Worm (Caenorhabditis elegans) whole organism, L3 larva: ENCODE results near the gene W03A5.6.

Source experiments
- ZK546.5 ChIP-seq: sonication (generic microtip); optimal IDR thresholded peaks from 2 replicates; lab custom pipeline; 2017; ENCODE audit warnings: missing biosample characterization, missing genetic modification characterization
- aly-2 ChIP-seq: fragments of 150-350 bp; optimal IDR thresholded peaks from 2 replicates; lab custom pipeline; 2014; ENCODE audit warnings: missing biosample characterization, missing genetic modification characterization
- ceh-28 ChIP-seq: fragments of 150-350 bp; optimal IDR thresholded peaks from 2 replicates; lab custom pipeline; 2014; ENCODE audit warnings: missing biosample characterization, missing genetic modification reagents, missing genetic modification characterization
- ceh-9 ChIP-seq: sonication (generic microtip); optimal IDR thresholded peaks from 2 replicates; lab custom pipeline; 2018; ENCODE audit warnings: missing biosample characterization, missing genetic modification characterization
- daf-12 ChIP-seq: fragments of 150-350 bp; optimal IDR thresholded peaks from 2 replicates; lab custom pipeline; 2014; ENCODE audit warnings: missing biosample characterization, missing genetic modification reagents, missing genetic modification characterization
- egl-27 ChIP-seq: sonication (generic microtip); optimal IDR thresholded peaks from 4 replicates; lab custom pipeline; 2017; ENCODE audit warnings: missing biosample characterization, missing genetic modification reagents, missing genetic modification characterization
- egl-5 ChIP-seq: fragments of 150-350 bp; optimal IDR thresholded peaks from 2 replicates; lab custom pipeline; 2017; ENCODE audit warnings: missing biosample characterization, missing genetic modification reagents, missing genetic modification characterization, inconsistent platforms
- elt-1 ChIP-seq: fragments of 150-350 bp; optimal IDR thresholded peaks from 2 replicates; lab custom pipeline; 2014; ENCODE audit warnings: missing biosample characterization, missing genetic modification characterization
- elt-3 ChIP-seq, 3 experiments: fragments of 150-350 bp in 1 of 3; sonication (generic microtip) in 2 of 3; optimal IDR thresholded peaks; 2 replicates in 2 of 3; 4 replicates in 1 of 3; lab custom pipeline; 2014 to 2017; ENCODE audit warnings: missing biosample characterization in 3 of 3, missing genetic modification characterization in 3 of 3
- eor-1 ChIP-seq, 2 experiments: fragments of 150-350 bp; optimal IDR thresholded peaks; 2 replicates each; lab custom pipeline; 2014 to 2018; ENCODE audit warnings: missing biosample characterization in 2 of 2, missing genetic modification characterization in 2 of 2
- fkh-10 ChIP-seq: sonication (generic microtip); optimal IDR thresholded peaks from 2 replicates; lab custom pipeline; 2017; ENCODE audit warnings: missing biosample characterization, missing genetic modification reagents, missing genetic modification characterization
- fkh-2 ChIP-seq: fragments of 150-350 bp; optimal IDR thresholded peaks from 2 replicates; lab custom pipeline; 2014; ENCODE audit warnings: missing biosample characterization, missing genetic modification reagents, missing genetic modification characterization
- fos-1 ChIP-seq: fragments of 150-350 bp; optimal IDR thresholded peaks from 2 replicates; lab custom pipeline; 2014; ENCODE audit warnings: missing biosample characterization, missing genetic modification characterization
- hmg-11 ChIP-seq: sonication (generic microtip); optimal IDR thresholded peaks from 2 replicates; lab custom pipeline; 2016; ENCODE audit warnings: missing genetic modification characterization, missing compliant biosample characterization
- jun-1 ChIP-seq: fragments of 150-350 bp; optimal IDR thresholded peaks from 2 replicates; lab custom pipeline; 2014; ENCODE audit warnings: missing biosample characterization, missing genetic modification reagents, missing genetic modification characterization
- lin-15B ChIP-seq: fragments of 150-350 bp; optimal IDR thresholded peaks from 2 replicates; lab custom pipeline; 2014; ENCODE audit warnings: missing biosample characterization, missing genetic modification characterization
- lsy-12 ChIP-seq: sonication (generic microtip); optimal IDR thresholded peaks from 2 replicates; lab custom pipeline; 2016; ENCODE audit warnings: mild to moderate bottlenecking, missing genetic modification characterization, missing compliant biosample characterization
- mml-1 ChIP-seq: fragments of 150-350 bp; sonication (generic microtip); optimal IDR thresholded peaks from 3 replicates; lab custom pipeline; 2014; ENCODE audit warnings: missing biosample characterization, missing genetic modification characterization
- nfya-1 ChIP-seq: sonication (generic microtip); optimal IDR thresholded peaks from 2 replicates; lab custom pipeline; 2017; ENCODE audit warnings: missing genetic modification characterization, mild to moderate bottlenecking, missing compliant biosample characterization, antibody characterized with exemption, moderate library complexity; ENCODE audit not compliant: insufficient read depth
- nhr-11 ChIP-seq: fragments of 150-350 bp; optimal IDR thresholded peaks from 2 replicates; lab custom pipeline; 2014; ENCODE audit warnings: missing biosample characterization, missing genetic modification characterization
- nhr-23 ChIP-seq: fragments of 150-350 bp; optimal IDR thresholded peaks from 2 replicates; lab custom pipeline; 2014; ENCODE audit warnings: missing biosample characterization, missing genetic modification reagents, missing genetic modification characterization
- nhr-237 ChIP-seq: fragments of 150-350 bp; optimal IDR thresholded peaks from 2 replicates; lab custom pipeline; 2014; ENCODE audit warnings: missing biosample characterization, missing genetic modification characterization
- nhr-25 ChIP-seq: sonication (generic microtip); optimal IDR thresholded peaks from 2 replicates; lab custom pipeline; 2017; ENCODE audit warnings: missing biosample characterization, missing genetic modification characterization
- nhr-28 ChIP-seq: fragments of 150-350 bp; optimal IDR thresholded peaks from 2 replicates; lab custom pipeline; 2014; ENCODE audit warnings: missing biosample characterization, missing genetic modification characterization
- nhr-67 ChIP-seq: fragments of 150-350 bp; optimal IDR thresholded peaks from 2 replicates; lab custom pipeline; 2014; ENCODE audit warnings: missing biosample characterization, missing genetic modification characterization
- nhr-77 ChIP-seq: fragments of 150-350 bp; optimal IDR thresholded peaks from 2 replicates; lab custom pipeline; 2014; ENCODE audit warnings: missing biosample characterization, missing genetic modification characterization
- pqm-1 ChIP-seq: fragments of 150-350 bp; optimal IDR thresholded peaks from 2 replicates; lab custom pipeline; 2017; ENCODE audit warnings: missing biosample characterization, missing genetic modification characterization, inconsistent platforms
- sea-2 ChIP-seq: fragments of 150-350 bp; sonication (generic microtip); optimal IDR thresholded peaks from 4 replicates; lab custom pipeline; 2014; ENCODE audit warnings: missing biosample characterization, missing genetic modification reagents, missing genetic modification characterization
- skn-1 ChIP-seq: fragments of 150-350 bp; optimal IDR thresholded peaks from 2 replicates; lab custom pipeline; 2014; ENCODE audit warnings: missing biosample characterization, missing genetic modification characterization
- snpc-4 ChIP-seq: fragments of 150-350 bp; optimal IDR thresholded peaks from 2 replicates; lab custom pipeline; 2014; ENCODE audit warnings: missing biosample characterization, missing genetic modification characterization
- tbx-2 ChIP-seq: sonication (generic microtip); optimal IDR thresholded peaks from 2 replicates; lab custom pipeline; 2016; ENCODE audit warnings: mild to moderate bottlenecking, missing genetic modification characterization, missing compliant biosample characterization
- unc-39 ChIP-seq: sonication (generic microtip); optimal IDR thresholded peaks from 4 replicates; lab custom pipeline; 2017; ENCODE audit warnings: missing biosample characterization, missing genetic modification characterization
- unc-62 ChIP-seq: fragments of 150-350 bp; sonication (generic microtip); optimal IDR thresholded peaks from 4 replicates; lab custom pipeline; 2014; ENCODE audit warnings: missing biosample characterization, missing genetic modification reagents, missing genetic modification characterization
- zag-1 ChIP-seq: fragments of 150-350 bp; optimal IDR thresholded peaks from 2 replicates; lab custom pipeline; 2014; ENCODE audit warnings: missing biosample characterization, missing genetic modification characterization
- ztf-4 ChIP-seq: fragments of 150-350 bp; optimal IDR thresholded peaks from 2 replicates; lab custom pipeline; 2014; ENCODE audit warnings: missing biosample characterization, missing genetic modification characterization

W03A5.6 gene

DNA sequence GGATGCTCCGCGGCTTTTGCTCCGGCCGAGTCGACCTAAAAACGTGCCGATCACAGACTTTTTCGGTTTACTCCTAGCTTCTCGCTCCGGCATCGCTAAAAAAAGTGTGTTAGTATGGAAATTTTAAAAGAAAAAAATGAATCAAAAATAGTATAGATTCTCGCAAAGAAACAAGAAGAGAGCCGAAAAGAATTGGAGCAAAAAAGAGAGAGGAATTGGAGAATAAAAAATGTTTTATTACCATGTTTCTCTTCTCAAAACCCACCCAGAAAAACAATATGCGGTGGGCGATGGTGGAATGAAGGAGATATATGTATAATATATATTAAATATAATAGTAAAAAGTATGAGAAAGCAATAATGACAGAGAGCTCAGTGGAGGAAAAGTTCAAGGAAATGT, at the start of gene W03A5.6:
W03A5.6 (minus strand) TSS at position 101 of the 400 bp plus-strand sequence.
- no peak for TF ChIP-seq nhr-77 (tag; lab: Kevin White, UChicago)
- no peak for TF ChIP-seq aly-2 (tag; lab: Kevin White, UChicago)
- TF ChIP-seq ceh-9 (tag; lab: Kevin White, UChicago) = no peak
- no peak for TF ChIP-seq daf-12 (tag; lab: Kevin White, UChicago)
- no peak for TF ChIP-seq nhr-11 (tag; lab: Kevin White, UChicago)
- no peak for TF ChIP-seq unc-62
- TF ChIP-seq fkh-2 = no peak
- TF ChIP-seq eor-1 (tag; optimal IDR thresholded peaks at IDR 0.05; lab: Kevin White, UChicago) = no peak
- TF ChIP-seq tbx-2 = no peak
- no peak for TF ChIP-seq unc-39 (tag; lab: Kevin White, UChicago)
- TF ChIP-seq jun-1 (tag; lab: Kevin White, UChicago) = no peak
- TF ChIP-seq nhr-67 (tag; lab: Kevin White, UChicago) = no peak
- no peak for TF ChIP-seq egl-5 (tag; lab: Kevin White, UChicago)
- TF ChIP-seq snpc-4 = no peak
- TF ChIP-seq elt-3 (tag; optimal IDR thresholded peaks at IDR 0.05; lab: Kevin White, UChicago) = no peak
- no peak for TF ChIP-seq nhr-23 (tag; lab: Kevin White, UChicago)
- TF ChIP-seq hmg-11 (tag; lab: Kevin White, UChicago) = no peak
- TF ChIP-seq ztf-4 (tag; lab: Kevin White, UChicago) = no peak

DNA sequence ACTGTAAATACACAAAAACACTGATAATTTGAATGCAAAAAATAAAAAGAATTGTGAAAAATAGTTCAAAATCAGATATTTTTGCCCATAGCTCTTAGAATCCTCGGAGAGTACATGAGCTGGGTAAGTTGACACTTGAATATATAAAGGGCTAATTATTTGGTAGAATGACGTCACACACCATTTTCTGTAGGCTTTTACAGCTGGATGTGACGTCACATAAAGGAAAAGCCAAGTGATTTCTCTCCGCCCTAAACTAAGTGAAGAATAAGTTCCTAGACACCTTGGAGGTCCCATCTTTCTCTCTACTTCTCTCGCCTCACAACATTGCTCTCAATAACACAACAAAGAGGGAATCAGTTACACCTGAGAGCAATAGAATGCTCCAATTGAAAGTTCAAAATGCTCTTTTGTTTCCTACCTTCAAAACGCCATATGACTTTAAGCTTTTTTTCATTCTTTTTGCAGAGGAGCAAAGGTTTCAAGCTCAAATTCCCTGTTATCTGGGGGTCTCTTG, 46.7 kb upstream of the W03A5.6 start, which contains the start of gene osg-1:
osg-1 (plus strand) TSS at position 467 of the 517 bp plus-strand sequence.
- no peak for TF ChIP-seq zag-1 (tag; lab: Kevin White, UChicago)
- TF ChIP-seq, all 47 proteins: peak for 0

DNA sequence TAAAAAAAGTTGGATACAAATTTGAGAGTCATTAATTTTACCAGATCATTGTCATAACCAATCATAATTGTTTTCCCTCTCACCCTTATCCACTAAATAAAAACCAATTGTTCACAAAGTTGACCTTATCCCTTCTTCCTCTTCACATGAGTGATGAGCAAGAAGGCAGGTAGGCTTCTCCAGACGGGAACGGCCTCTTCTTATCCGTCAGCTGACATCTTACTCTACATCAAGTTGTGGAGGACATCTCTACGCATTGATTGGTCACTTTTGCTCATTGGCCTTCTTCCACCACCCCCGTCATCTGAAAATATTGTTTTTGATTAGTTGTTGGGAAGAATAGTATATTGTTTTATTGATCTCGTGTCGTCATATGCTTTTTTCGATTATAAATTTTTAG, 45.9 kb upstream of the W03A5.6 start:
- no peak for TF ChIP-seq pqm-1
- TF ChIP-seq nfya-1 (tag; lab: Kevin White, UChicago) = peak; percentile 54
- no peak for TF ChIP-seq ceh-28 (tag; lab: Kevin White, UChicago)
- no peak for TF ChIP-seq mml-1
- no peak for TF ChIP-seq ztf-4 (tag; lab: Kevin White, UChicago)
- no peak for TF ChIP-seq fkh-2
- no peak for TF ChIP-seq nhr-23 (tag; lab: Kevin White, UChicago)
- no peak for TF ChIP-seq nhr-28 (tag; lab: Kevin White, UChicago)

DNA sequence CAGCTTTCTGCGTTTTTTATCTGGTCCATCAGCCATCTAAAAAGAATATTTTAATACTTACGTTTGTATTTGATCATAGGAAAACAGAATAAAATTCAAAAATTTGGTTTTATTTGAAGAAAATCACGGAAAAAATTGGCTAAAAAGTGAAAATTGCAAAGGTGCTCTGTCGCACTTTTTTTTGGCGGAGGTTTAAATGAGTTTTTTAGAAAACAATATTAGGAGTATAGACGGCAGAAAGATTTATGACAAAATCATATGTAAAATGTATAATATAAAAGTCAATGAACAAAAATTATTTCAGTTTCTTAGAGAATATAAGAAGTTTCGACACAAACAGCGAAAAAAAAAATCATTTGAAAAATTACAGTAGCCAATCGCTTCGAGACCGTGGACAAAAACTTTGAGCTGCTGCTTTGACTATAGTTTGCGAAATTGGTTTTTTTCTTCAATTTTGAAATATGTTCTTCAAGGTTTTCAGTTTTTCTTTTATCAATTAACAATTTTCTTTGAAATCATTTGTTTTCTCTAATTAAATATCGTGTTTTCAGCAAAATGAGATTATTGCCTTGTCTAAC, 43.4 kb upstream of the W03A5.6 start, which contains the start of the genes R02F2.7 and R02F2.4:
R02F2.7 (minus strand) TSS at position 36 of the 578 bp plus-strand sequence.
R02F2.4 (plus strand) TSS at position 552 of the 578 bp plus-strand sequence.
- peak; percentile 2 for TF ChIP-seq nfya-1 (tag; lab: Kevin White, UChicago)
- TF ChIP-seq lsy-12 (tag; lab: Kevin White, UChicago) = no peak
- no peak for TF ChIP-seq fkh-10 (GFP tag; lab: Kevin White, UChicago)
- TF ChIP-seq ceh-9 (tag; lab: Kevin White, UChicago) = no peak
- TF ChIP-seq nhr-77 (tag; lab: Kevin White, UChicago) = no peak
- peak; percentile 23 for TF ChIP-seq nhr-23 (tag; lab: Kevin White, UChicago)
- TF ChIP-seq egl-5 (tag; lab: Kevin White, UChicago) = no peak
- no peak for TF ChIP-seq jun-1 (tag; lab: Kevin White, UChicago)
- TF ChIP-seq pqm-1 = no peak
- TF ChIP-seq fos-1 = no peak
- TF ChIP-seq ceh-28 (tag; lab: Kevin White, UChicago) = no peak
- TF ChIP-seq elt-3 (tag; optimal IDR thresholded peaks at IDR 0.05; lab: Kevin White, UChicago) = no peak
- TF ChIP-seq skn-1 (tag; lab: Kevin White, UChicago) = no peak
- no peak for TF ChIP-seq hmg-11 (tag; lab: Kevin White, UChicago)
- TF ChIP-seq unc-62 = no peak
- TF ChIP-seq zag-1 (tag; lab: Kevin White, UChicago) = no peak
- no peak for TF ChIP-seq elt-1 (tag; lab: Kevin White, UChicago)
- TF ChIP-seq egl-27 (tag; lab: Kevin White, UChicago) = no peak
- TF ChIP-seq daf-12 (tag; lab: Kevin White, UChicago) = no peak
- no peak for TF ChIP-seq mml-1
- TF ChIP-seq lin-15B (tag; lab: Kevin White, UChicago) = peak; percentile 12
- TF ChIP-seq nhr-25 (tag; lab: Kevin White, UChicago) = no peak
- TF ChIP-seq ZK546.5 (tag; lab: Kevin White, UChicago) = no peak
- no peak for TF ChIP-seq sea-2 (GFP tag; lab: Kevin White, UChicago)
- no peak for TF ChIP-seq nhr-11 (tag; lab: Kevin White, UChicago)
- no peak for TF ChIP-seq nhr-237 (tag; lab: Kevin White, UChicago)
